Worm (Caenorhabditis elegans): ENCODE results near the gene ctl-1.
"Not testable (repeated sequence)": the region's sequence is repeated elsewhere in the genome, so short reads cannot be mapped to it uniquely, and the experiment has no call there.

DNA sequence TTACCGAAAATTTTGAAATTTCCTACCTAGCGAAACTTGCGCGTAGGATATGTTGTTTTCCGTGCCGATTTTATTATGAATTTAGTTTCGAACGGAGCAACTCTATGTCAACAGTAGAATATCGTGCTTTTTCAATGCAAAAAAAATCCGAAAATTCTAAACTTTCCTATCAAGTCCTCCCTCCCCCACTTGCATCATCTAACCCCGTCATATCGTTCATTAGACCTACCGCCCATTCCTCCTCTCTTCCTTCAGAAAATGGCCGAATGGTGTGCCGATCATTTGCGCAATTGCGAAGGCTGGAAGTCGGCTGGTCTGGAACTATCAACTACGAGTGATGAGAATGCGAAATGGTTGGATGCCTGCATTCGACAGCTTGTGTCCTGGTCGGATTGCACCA, 9.0 kb downstream of the ctl-1 start, which contains the start of gene Y54G11A.7:
- TF ChIP-seq bed-2 (GFP tag; IDR thresholded peaks at IDR 0.05); ama-1 (optimal IDR thresholded peaks at IDR 0.05); ama-1 (GFP tag; optimal IDR thresholded peaks at IDR 0.05); F22D6.2 (tag; optimal IDR thresholded peaks at IDR 0.05); madf-10 (tag; optimal IDR thresholded peaks at IDR 0.05); attf-3 (GFP tag; conservative IDR thresholded peaks at IDR 0.05); die-1 (tag; optimal IDR thresholded peaks at IDR 0.05); F39B2.1 (GFP tag; IDR thresholded peaks at IDR 0.05); B0336.3 (GFP tag; IDR thresholded peaks at IDR 0.05); egrh-3 (GFP tag; IDR thresholded peaks at IDR 0.05): not testable (repeated sequence)
